Worm (Caenorhabditis elegans): ENCODE measurements around the gene prdx-3.

prdx-3 gene

ce11 chrIII:4429402-4429801, 22.2 kb downstream of the prdx-3 start, which contains the start of gene C28A5.6:
TSS of gene C28A5.6 (minus strand) at chrIII:4429502.
- TF ChIP-seq C08G9.2 (tag; optimal IDR thresholded peaks at IDR 0.05): no peak
- no peak for TF ChIP-seq rnt-1 (tag; optimal IDR thresholded peaks at IDR 0.05)
- TF ChIP-seq unc-55 (GFP tag; optimal IDR thresholded peaks at IDR 0.05): no peak
- TF ChIP-seq ceh-9 (tag; optimal IDR thresholded peaks at IDR 0.05): no peak
- no peak for TF ChIP-seq K09A11.1 (tag; optimal IDR thresholded peaks at IDR 0.05; ENCODE audit: insufficient read depth)
- no peak for TF ChIP-seq ceh-31 (tag; optimal IDR thresholded peaks at IDR 0.05)
- no peak for TF ChIP-seq ceh-18 (tag; optimal IDR thresholded peaks at IDR 0.05)
- TF ChIP-seq eyg-1 (tag; optimal IDR thresholded peaks at IDR 0.05): no peak
- no peak for TF ChIP-seq hlh-15 (tag; optimal IDR thresholded peaks at IDR 0.05)
- no peak for TF ChIP-seq gmeb-2 (tag; optimal IDR thresholded peaks at IDR 0.05)
- TF ChIP-seq elt-4 (tag; optimal IDR thresholded peaks at IDR 0.05): no peak
- no peak for TF ChIP-seq fkh-6 (tag; optimal IDR thresholded peaks at IDR 0.05)
- no peak for TF ChIP-seq pros-1 (tag; optimal IDR thresholded peaks at IDR 0.05)

ce11 chrIII:4434294-4434781, 27.1 kb downstream of the prdx-3 start, which contains the start of gene C28A5.1:
TSS of gene C28A5.1 (minus strand) at chrIII:4434344.
- no peak for TF ChIP-seq pax-1 (tag; optimal IDR thresholded peaks at IDR 0.05)
- no peak for TF ChIP-seq Y22D7AL.16 (tag; optimal IDR thresholded peaks at IDR 0.05)
- no peak for TF ChIP-seq unc-86 (tag; optimal IDR thresholded peaks at IDR 0.05)
- no peak for TF ChIP-seq sox-2 (GFP tag; IDR thresholded peaks at IDR 0.05)
- TF ChIP-seq odd-2 (tag; optimal IDR thresholded peaks at IDR 0.05): no peak
- no peak for TF ChIP-seq madf-2 (tag; optimal IDR thresholded peaks at IDR 0.05)
- no peak for TF ChIP-seq npax-4 (tag; optimal IDR thresholded peaks at IDR 0.05)
- no peak for TF ChIP-seq pag-3 (tag; optimal IDR thresholded peaks at IDR 0.05; ENCODE audit: borderline replicate concordance)
- TF ChIP-seq ceh-24 (tag; optimal IDR thresholded peaks at IDR 0.05): no peak
- no peak for TF ChIP-seq ref-2 (tag; optimal IDR thresholded peaks at IDR 0.05)
- no peak for TF ChIP-seq ceh-6 (GFP tag; optimal IDR thresholded peaks at IDR 0.05)

ce11 chrIII:4435262-4435661, 28.0 kb downstream of the prdx-3 start:
- TF ChIP-seq ceh-48 (tag; optimal IDR thresholded peaks at IDR 0.05) (no peak), mec-3 (tag; optimal IDR thresholded peaks at IDR 0.05; ENCODE audit: borderline replicate concordance) (no peak), zip-5 (tag; optimal IDR thresholded peaks at IDR 0.05) (no peak), che-1 (tag; optimal IDR thresholded peaks at IDR 0.05) (no peak), rnt-1 (tag; optimal IDR thresholded peaks at IDR 0.05) (no peak), K09A11.1 (tag; optimal IDR thresholded peaks at IDR 0.05; ENCODE audit: insufficient read depth) (no peak), tbx-7 (tag; optimal IDR thresholded peaks at IDR 0.05) (no peak), C38D4.7 (GFP tag; optimal IDR thresholded peaks at IDR 0.05) (no peak), dmd-4 (tag; optimal IDR thresholded peaks at IDR 0.05; ENCODE audit: borderline replicate concordance) (no peak), ceh-9 (tag; optimal IDR thresholded peaks at IDR 0.05) (no peak), ceh-24 (tag; optimal IDR thresholded peaks at IDR 0.05) (no peak), unc-3 (GFP tag; conservative IDR thresholded peaks at IDR 0.05) (no peak), unc-3 (tag; optimal IDR thresholded peaks at IDR 0.05) (no peak), pqm-1 (tag; optimal IDR thresholded peaks at IDR 0.05) (no peak), ceh-14 (tag; optimal IDR thresholded peaks at IDR 0.05) (no peak)

ce11 chrIII:4439493-4439983, 32.3 kb downstream of the prdx-3 start, which contains the start of gene C28A5.2:
TSS of gene C28A5.2 (minus strand) at chrIII:4439543.
- TF ChIP-seq C08G9.2 (tag; optimal IDR thresholded peaks at IDR 0.05) (no peak), ceh-18 (tag; optimal IDR thresholded peaks at IDR 0.05) (no peak), zip-5 (tag; optimal IDR thresholded peaks at IDR 0.05) (no peak), pha-2 (tag; optimal IDR thresholded peaks at IDR 0.05) (no peak), sox-4 (tag; optimal IDR thresholded peaks at IDR 0.05) (no peak), ttx-3 (tag; optimal IDR thresholded peaks at IDR 0.05) (no peak), Y22D7AL.16 (tag; optimal IDR thresholded peaks at IDR 0.05) (no peak), pag-3 (tag; optimal IDR thresholded peaks at IDR 0.05; ENCODE audit: borderline replicate concordance) (no peak), lin-11 (tag; optimal IDR thresholded peaks at IDR 0.05) (no peak), hlh-30 (tag; optimal IDR thresholded peaks at IDR 0.05; ENCODE audit: insufficient read depth) (no peak), hlh-15 (tag; optimal IDR thresholded peaks at IDR 0.05) (no peak), nhr-232 (tag; optimal IDR thresholded peaks at IDR 0.05) (no peak), gmeb-2 (tag; optimal IDR thresholded peaks at IDR 0.05) (no peak), dve-1 (tag; optimal IDR thresholded peaks at IDR 0.05) (no peak), madf-2 (tag; optimal IDR thresholded peaks at IDR 0.05) (no peak), fax-1 (tag; optimal IDR thresholded peaks at IDR 0.05) (no peak), mec-3 (tag; optimal IDR thresholded peaks at IDR 0.05; ENCODE audit: borderline replicate concordance) (no peak)
